Worm (Caenorhabditis elegans) whole organism, late embryonic: Measurements from ENCODE around the gene R11D1.3.
A peak's percentile ranks its signal among the peaks of the same experiment; 100 is the strongest.

Experiments
- C08G9.2 ChIP-seq: sonication (generic microtip); optimal IDR thresholded peaks from 2 replicates; lab custom pipeline; 2016; ENCODE audit warnings: mild to moderate bottlenecking, missing genetic modification characterization, moderate library complexity, missing compliant biosample characterization
- T23F11.4 ChIP-seq: fragments of 200-800 bp; sonication (Bioruptor generic); optimal IDR thresholded peaks from 2 replicates; lab custom pipeline; 2018; ENCODE audit warnings: mild to moderate bottlenecking, missing genetic modification characterization, missing compliant biosample characterization
- ceh-18 ChIP-seq: sonication (generic microtip); optimal IDR thresholded peaks from 2 replicates; lab custom pipeline; 2016; ENCODE audit warnings: missing genetic modification characterization, missing compliant biosample characterization
- ceh-2 ChIP-seq: sonication (generic microtip); optimal IDR thresholded peaks from 2 replicates; lab custom pipeline; 2016; ENCODE audit warnings: missing genotype, missing genetic modification characterization, missing compliant biosample characterization
- ceh-24 ChIP-seq: sonication (generic microtip); optimal IDR thresholded peaks from 2 replicates; lab custom pipeline; 2016; ENCODE audit warnings: mild to moderate bottlenecking, missing genetic modification characterization, missing compliant biosample characterization
- ceh-30 ChIP-seq: fragments of 150-350 bp; optimal IDR thresholded peaks from 2 replicates; lab custom pipeline; 2014; ENCODE audit warnings: missing biosample characterization, missing genetic modification characterization
- ceh-31 ChIP-seq: sonication (generic microtip); optimal IDR thresholded peaks from 2 replicates; lab custom pipeline; 2016; ENCODE audit warnings: missing genetic modification characterization, missing compliant biosample characterization
- ceh-34 ChIP-seq: sonication (generic microtip); optimal IDR thresholded peaks from 2 replicates; lab custom pipeline; 2016; ENCODE audit warnings: mild to moderate bottlenecking, missing genetic modification characterization, missing compliant biosample characterization
- ceh-48 ChIP-seq: sonication (generic microtip); optimal IDR thresholded peaks from 2 replicates; lab custom pipeline; 2016; ENCODE audit warnings: missing genetic modification characterization, inconsistent platforms, missing compliant biosample characterization
- ceh-6 ChIP-seq: fragments of 200-800 bp; sonication (Bioruptor generic); optimal IDR thresholded peaks from 2 replicates; lab custom pipeline; 2018; ENCODE audit warnings: mild to moderate bottlenecking, missing genetic modification characterization, missing compliant biosample characterization
- ceh-9 ChIP-seq: sonication (generic microtip); optimal IDR thresholded peaks from 2 replicates; lab custom pipeline; 2016; ENCODE audit warnings: mild to moderate bottlenecking, missing genetic modification characterization, inconsistent platforms, missing compliant biosample characterization
- che-1 ChIP-seq: sonication (generic microtip); optimal IDR thresholded peaks from 2 replicates; lab custom pipeline; 2016; ENCODE audit warnings: mild to moderate bottlenecking, missing genetic modification characterization, missing compliant biosample characterization
- dmd-4 ChIP-seq: sonication (generic microtip); optimal IDR thresholded peaks from 2 replicates; lab custom pipeline; 2016; ENCODE audit warnings: borderline replicate concordance, missing genetic modification characterization, missing compliant biosample characterization
- dve-1 ChIP-seq: sonication (generic microtip); optimal IDR thresholded peaks from 2 replicates; lab custom pipeline; 2017; ENCODE audit warnings: antibody characterized with exemption, mild to moderate bottlenecking, missing genetic modification characterization, missing compliant biosample characterization
- ets-4 ChIP-seq: sonication (generic microtip); optimal IDR thresholded peaks from 2 replicates; lab custom pipeline; 2016; ENCODE audit warnings: missing genetic modification characterization, missing compliant biosample characterization
- eyg-1 ChIP-seq: sonication (generic microtip); optimal IDR thresholded peaks from 2 replicates; lab custom pipeline; 2016; ENCODE audit warnings: missing genotype, missing genetic modification characterization, missing compliant biosample characterization
- fax-1 ChIP-seq: sonication (generic microtip); optimal IDR thresholded peaks from 2 replicates; lab custom pipeline; 2016; ENCODE audit warnings: missing genotype, missing genetic modification characterization, missing compliant biosample characterization
- hlh-30 ChIP-seq: sonication (generic microtip); optimal IDR thresholded peaks from 2 replicates; lab custom pipeline; 2017; ENCODE audit warnings: antibody characterized with exemption, missing genetic modification characterization, missing compliant biosample characterization; ENCODE audit not compliant: insufficient read depth
- hlh-6 ChIP-seq: sonication (generic microtip); optimal IDR thresholded peaks from 2 replicates; lab custom pipeline; 2016; ENCODE audit warnings: missing genotype, missing genetic modification characterization, missing compliant biosample characterization
- lim-6 ChIP-seq: sonication (generic microtip); optimal IDR thresholded peaks from 2 replicates; lab custom pipeline; 2016; ENCODE audit warnings: missing genetic modification characterization, missing compliant biosample characterization
- lin-11 ChIP-seq: fragments of 200-800 bp; sonication (Bioruptor generic); optimal IDR thresholded peaks from 2 replicates; lab custom pipeline; 2018; ENCODE audit warnings: mild to moderate bottlenecking, missing genetic modification characterization, missing compliant biosample characterization
- nfya-1 ChIP-seq: sonication (generic microtip); optimal IDR thresholded peaks from 2 replicates; lab custom pipeline; 2017; ENCODE audit warnings: missing genetic modification characterization, mild to moderate bottlenecking, missing compliant biosample characterization, antibody characterized with exemption, moderate library complexity
- nhr-11 ChIP-seq: fragments of 150-350 bp; optimal IDR thresholded peaks from 2 replicates; lab custom pipeline; 2014; ENCODE audit warnings: missing biosample characterization, missing genetic modification characterization
- nhr-232 ChIP-seq: sonication (generic microtip); optimal IDR thresholded peaks from 2 replicates; lab custom pipeline; 2016; ENCODE audit warnings: missing genetic modification characterization, missing compliant biosample characterization
- pag-3 ChIP-seq: sonication (generic microtip); optimal IDR thresholded peaks from 2 replicates; lab custom pipeline; 2016; ENCODE audit warnings: missing compliant biosample characterization, missing genetic modification characterization, borderline replicate concordance
- pha-4 ChIP-seq: fragments of 150-350 bp; optimal IDR thresholded peaks from 2 replicates; lab custom pipeline; 2018; ENCODE audit warnings: missing biosample characterization, missing genetic modification reagents, missing genetic modification characterization
- pqm-1 ChIP-seq: sonication (generic microtip); optimal IDR thresholded peaks from 2 replicates; lab custom pipeline; 2016; ENCODE audit warnings: missing genetic modification characterization, missing compliant biosample characterization
- sdc-2 ChIP-seq: sonication (generic microtip); optimal IDR thresholded peaks from 2 replicates; lab custom pipeline; 2016; ENCODE audit warnings: missing genotype, missing genetic modification characterization, missing compliant biosample characterization
- sox-4 ChIP-seq: sonication (generic microtip); optimal IDR thresholded peaks from 2 replicates; lab custom pipeline; 2017; ENCODE audit warnings: mild to moderate bottlenecking, missing genetic modification characterization, inconsistent platforms, missing compliant biosample characterization
- tbx-2 ChIP-seq: sonication (generic microtip); optimal IDR thresholded peaks from 2 replicates; lab custom pipeline; 2016; ENCODE audit warnings: missing genetic modification characterization, missing compliant biosample characterization
- unc-86 ChIP-seq: sonication (generic microtip); optimal IDR thresholded peaks from 2 replicates; lab custom pipeline; 2016; ENCODE audit warnings: missing genetic modification characterization, missing compliant biosample characterization
- zip-5 ChIP-seq: sonication (generic microtip); optimal IDR thresholded peaks from 2 replicates; lab custom pipeline; 2016; ENCODE audit warnings: missing genetic modification characterization, missing compliant biosample characterization
- ztf-16 ChIP-seq: sonication (generic microtip); optimal IDR thresholded peaks from 2 replicates; lab custom pipeline; 2017; ENCODE audit warnings: missing genetic modification characterization, missing compliant biosample characterization

R11D1.3 gene

ce11 chrV:12697364-12697901 lies 14.5 kb downstream of the R11D1.3 start, which contains the start of gene istr-1:
TSS of gene istr-1 (plus strand) at chrV:12697858.
- TF ChIP-seq nfya-1 (tag; lab: Kevin White, UChicago) = no peak
- peak; percentile 21 for TF ChIP-seq hlh-30 (tag; lab: Kevin White, UChicago)
- no peak for TF ChIP-seq che-1 (tag; lab: Kevin White, UChicago)

- TF ChIP-seq sox-4 (tag; lab: Kevin White, UChicago) (no peak), ceh-31 (tag; lab: Kevin White, UChicago) (no peak), lin-11 (no peak), ceh-6 (GFP tag; lab: Kevin White, UChicago) (no peak), ceh-9 (tag; lab: Kevin White, UChicago) (no peak), tbx-2 (no peak), hlh-6 (tag; lab: Kevin White, UChicago) (no peak), sdc-2 (tag; lab: Kevin White, UChicago) (no peak), ceh-48 (tag; lab: Kevin White, UChicago) (no peak), nhr-11 (tag; lab: Kevin White, UChicago) (no peak), ceh-30 (tag; lab: Kevin White, UChicago) (no peak), pqm-1 (tag; lab: Kevin White, UChicago) (no peak), fax-1 (tag; lab: Kevin White, UChicago) (no peak)
These were observed 15.1 kb downstream of the R11D1.3 start for ce11 chrV:12696790-12697189.

ce11 chrV:12695968-12696367 lies 15.9 kb downstream of the R11D1.3 start, which contains the start of gene K10C8.4:
TSS of gene K10C8.4 (plus strand) at chrV:12696268.
- TF ChIP-seq ceh-30 (tag; lab: Kevin White, UChicago) (no peak), nhr-11 (tag; lab: Kevin White, UChicago) (no peak), ceh-34 (tag; lab: Kevin White, UChicago) (no peak), pag-3 (tag; lab: Kevin White, UChicago) (no peak), T23F11.4 (GFP tag; lab: Kevin White, UChicago) (no peak), ets-4 (tag; lab: Kevin White, UChicago) (no peak), che-1 (tag; lab: Kevin White, UChicago) (no peak), zip-5 (no peak), hlh-6 (tag; lab: Kevin White, UChicago) (no peak), C08G9.2 (tag; lab: Kevin White, UChicago) (no peak), pha-4 (tag; lab: Kevin White, UChicago) (no peak)

- TF ChIP-seq ceh-9 (tag; lab: Kevin White, UChicago) (no peak), ceh-2 (no peak), dmd-4 (tag; lab: Kevin White, UChicago) (no peak), nhr-232 (tag; lab: Kevin White, UChicago) (no peak)
These were observed 16.7 kb downstream of the R11D1.3 start, which contains the start of gene parn-1 for ce11 chrV:12695155-12695554. TSS of gene parn-1 (minus strand) at chrV:12695255.

ce11 chrV:12683205-12683604 lies 28.7 kb downstream of the R11D1.3 start:
- TF ChIP-seq eyg-1 (tag; lab: Kevin White, UChicago) (no peak), ceh-18 (tag; lab: Kevin White, UChicago) (no peak), dve-1 (tag; lab: Kevin White, UChicago) (no peak), ceh-24 (tag; lab: Kevin White, UChicago) (no peak), hlh-6 (tag; lab: Kevin White, UChicago) (no peak), ztf-16 (tag; lab: Kevin White, UChicago) (no peak)

ce11 chrV:12679807-12680206 lies 32.1 kb downstream of the R11D1.3 start, which contains the start of gene frpr-15:
TSS of gene frpr-15 (plus strand) at chrV:12680107.
- TF ChIP-seq unc-86 (tag; lab: Kevin White, UChicago) (no peak), lim-6 (tag; lab: Kevin White, UChicago) (no peak), sdc-2 (tag; lab: Kevin White, UChicago) (no peak), lin-11 (no peak)
- TF ChIP-seq, all 69 proteins: peak for 0
